Worm (Caenorhabditis elegans) whole organism, early embryonic: Measurements from ENCODE around the gene ZK287.7.
A peak's percentile ranks its signal among the peaks of the same experiment; 100 is the strongest.

ENCODE experiments used
- B0310.2 ChIP-seq: sonication (generic microtip); optimal IDR thresholded peaks from 2 replicates; lab custom pipeline; 2016; ENCODE audit warnings: mild to moderate bottlenecking, missing genetic modification characterization, missing compliant biosample characterization
- F13C5.2 ChIP-seq: sonication (generic microtip); optimal IDR thresholded peaks from 2 replicates; lab custom pipeline; 2017; ENCODE audit warnings: mild to moderate bottlenecking, missing genetic modification characterization, inconsistent platforms, missing compliant biosample characterization
- aly-1 ChIP-seq: sonication (generic microtip); optimal IDR thresholded peaks from 2 replicates; lab custom pipeline; 2016; ENCODE audit warnings: missing genetic modification characterization, missing compliant biosample characterization
- ama-1 ChIP-seq: fragments of 150-350 bp; optimal IDR thresholded peaks from 2 replicates; lab custom pipeline; 2014
- ceh-13 ChIP-seq: fragments of 200-800 bp; sonication (Bioruptor generic); optimal IDR thresholded peaks from 2 replicates; lab custom pipeline; 2018; ENCODE audit warnings: mild to moderate bottlenecking, missing genetic modification characterization, missing compliant biosample characterization
- ceh-36 ChIP-seq: sonication (generic microtip); optimal IDR thresholded peaks from 2 replicates; lab custom pipeline; 2016; ENCODE audit warnings: missing genetic modification characterization, inconsistent platforms, missing compliant biosample characterization
- ets-7 ChIP-seq: sonication (generic microtip); optimal IDR thresholded peaks from 2 replicates; lab custom pipeline; 2016; ENCODE audit warnings: missing genotype, missing genetic modification characterization, missing compliant biosample characterization
- flt-1 ChIP-seq: fragments of 200-800 bp; sonication (Bioruptor generic); IDR thresholded peaks from 2 replicates; pipeline ENCODE4 v1.3.6; 2022; ENCODE audit warnings: missing genetic modification characterization, missing compliant biosample characterization
- hmbx-1 ChIP-seq: sonication (generic microtip); optimal IDR thresholded peaks from 2 replicates; lab custom pipeline; 2016; ENCODE audit warnings: mild to moderate bottlenecking, missing genetic modification characterization, missing compliant biosample characterization
- hmg-4 ChIP-seq: fragments of 200-800 bp; sonication (Bioruptor generic); optimal IDR thresholded peaks from 2 replicates; lab custom pipeline; 2018; ENCODE audit warnings: mild to moderate bottlenecking, missing genetic modification characterization, missing compliant biosample characterization
- hnd-1 ChIP-seq: sonication (generic microtip); optimal IDR thresholded peaks from 2 replicates; lab custom pipeline; 2016; ENCODE audit warnings: missing genetic modification characterization, missing compliant biosample characterization
- pes-1 ChIP-seq: fragments of 200-800 bp; sonication (Bioruptor generic); IDR thresholded peaks from 2 replicates; pipeline ENCODE4 v1.3.6; 2022; ENCODE audit warnings: missing genetic modification reagents, missing genetic modification characterization, missing compliant biosample characterization
- scrt-1 ChIP-seq: fragments of 200-800 bp; sonication (Bioruptor generic); IDR thresholded peaks from 2 replicates; pipeline ENCODE4 v1.3.6; 2022; ENCODE audit warnings: missing genetic modification characterization, missing compliant biosample characterization
- sea-1 ChIP-seq: fragments of 200-800 bp; sonication (Bioruptor generic); conservative IDR thresholded peaks from 2 replicates; pipeline ENCODE4 v1.3.6; 2022; ENCODE audit warnings: missing genetic modification characterization, missing compliant biosample characterization
- tbx-11 ChIP-seq: fragments of 200-800 bp; sonication (Bioruptor generic); IDR thresholded peaks from 2 replicates; pipeline ENCODE4 v1.3.6; 2022; ENCODE audit warnings: missing genetic modification characterization, missing compliant biosample characterization
- tbx-37 ChIP-seq: fragments of 200-800 bp; sonication (Bioruptor generic); conservative IDR thresholded peaks from 2 replicates; pipeline ENCODE4 v1.3.6; 2022; ENCODE audit warnings: missing genetic modification reagents, missing genetic modification characterization, missing compliant biosample characterization
- tra-4 ChIP-seq: sonication (generic microtip); optimal IDR thresholded peaks from 2 replicates; lab custom pipeline; 2017; ENCODE audit warnings: missing genetic modification characterization, missing compliant biosample characterization

ZK287.7 gene

ce11 chrV:9690099-9690572 is 2.7 kb upstream of the ZK287.7 start, which contains the start of gene rbx-1:
Gene rbx-1 (minus strand): TSS chrV:9690522.
- TF ChIP-seq hmg-4 (GFP tag; lab: Kevin White, UChicago) (no peak), sea-1 (GFP tag; lab: Robert Waterston, UW) (no peak), aly-1 (tag; lab: Kevin White, UChicago) (no peak), ceh-13 (GFP tag; lab: Kevin White, UChicago) (no peak), ama-1 (lab: Kevin White, UChicago) (no peak), hnd-1 (tag; lab: Kevin White, UChicago) (no peak), flt-1 (GFP tag; lab: Robert Waterston, UW) (no peak), tra-4 (tag; lab: Kevin White, UChicago) (no peak), pes-1 (GFP tag; lab: Robert Waterston, UW) (no peak), ets-7 (tag; lab: Kevin White, UChicago) (no peak), tbx-11 (GFP tag; lab: Robert Waterston, UW) (no peak)

ce11 chrV:9690728-9691127 is 2.1 kb upstream of the ZK287.7 start:
- TF ChIP-seq flt-1 (GFP tag; lab: Robert Waterston, UW) (no peak), hmbx-1 (tag; lab: Kevin White, UChicago) (no peak), F13C5.2 (tag; lab: Kevin White, UChicago) (peak; percentile 55), ets-7 (tag; lab: Kevin White, UChicago) (no peak), tbx-37 (no peak), ama-1 (lab: Kevin White, UChicago) (no peak)

ce11 chrV:9692109-9692581 is 717 bp upstream of the ZK287.7 start, which contains the start of gene ztf-9:
Gene ztf-9 (minus strand): TSS chrV:9692159.
- TF ChIP-seq F13C5.2 (tag; lab: Kevin White, UChicago) (peak; percentile 19), hmg-4 (GFP tag; lab: Kevin White, UChicago) (peak; percentile 72), sea-1 (GFP tag; lab: Robert Waterston, UW) (no peak)

ce11 chrV:9696715-9697114 is 3.9 kb downstream of the ZK287.7 start, which contains the start of gene her-1:
Gene her-1 (plus strand): TSS chrV:9697015.
- TF ChIP-seq hmg-4 (GFP tag; lab: Kevin White, UChicago): no peak
- no peak for TF ChIP-seq ets-7 (tag; lab: Kevin White, UChicago)
- no peak for TF ChIP-seq scrt-1 (GFP tag; lab: Robert Waterston, UW)
- TF ChIP-seq tbx-11 (GFP tag; lab: Robert Waterston, UW): no peak
- no peak for TF ChIP-seq F13C5.2 (tag; lab: Kevin White, UChicago)
- TF ChIP-seq aly-1 (tag; lab: Kevin White, UChicago): no peak
- no peak for TF ChIP-seq ama-1 (lab: Kevin White, UChicago)
- TF ChIP-seq flt-1 (GFP tag; lab: Robert Waterston, UW): no peak
- no peak for TF ChIP-seq ceh-13 (GFP tag; lab: Kevin White, UChicago)
- no peak for TF ChIP-seq tbx-37

ce11 chrV:9699216-9699615 is 6.4 kb downstream of the ZK287.7 start:
- TF ChIP-seq tra-4 (tag; lab: Kevin White, UChicago): no peak

ce11 chrV:9701861-9702260 is 9.0 kb downstream of the ZK287.7 start:
- TF ChIP-seq tbx-11 (GFP tag; lab: Robert Waterston, UW) (no peak), sea-1 (GFP tag; lab: Robert Waterston, UW) (no peak), tra-4 (tag; lab: Kevin White, UChicago) (no peak), B0310.2 (tag; lab: Kevin White, UChicago) (no peak), scrt-1 (GFP tag; lab: Robert Waterston, UW) (no peak), ceh-13 (GFP tag; lab: Kevin White, UChicago) (no peak), hmbx-1 (tag; lab: Kevin White, UChicago) (no peak), ama-1 (lab: Kevin White, UChicago) (no peak)

- TF ChIP-seq B0310.2 (tag; lab: Kevin White, UChicago) (no peak), ama-1 (lab: Kevin White, UChicago) (no peak), sea-1 (GFP tag; lab: Robert Waterston, UW) (no peak), tbx-11 (GFP tag; lab: Robert Waterston, UW) (no peak), aly-1 (tag; lab: Kevin White, UChicago) (no peak), hmg-4 (GFP tag; lab: Kevin White, UChicago) (no peak), ceh-36 (tag; lab: Kevin White, UChicago) (no peak), F13C5.2 (tag; lab: Kevin White, UChicago) (no peak), flt-1 (GFP tag; lab: Robert Waterston, UW) (no peak), scrt-1 (GFP tag; lab: Robert Waterston, UW) (no peak), tbx-37 (no peak), hnd-1 (tag; lab: Kevin White, UChicago) (no peak), ceh-13 (GFP tag; lab: Kevin White, UChicago) (no peak), tra-4 (tag; lab: Kevin White, UChicago) (no peak)
Measured at ce11 chrV:9702755-9703154, 9.9 kb downstream of the ZK287.7 start, which contains the start of gene xbx-6. Gene xbx-6 (plus strand): TSS chrV:9703055.

- TF ChIP-seq hmbx-1 (tag; lab: Kevin White, UChicago) (no peak), aly-1 (tag; lab: Kevin White, UChicago) (no peak), flt-1 (GFP tag; lab: Robert Waterston, UW) (no peak), tbx-11 (GFP tag; lab: Robert Waterston, UW) (no peak), F13C5.2 (tag; lab: Kevin White, UChicago) (no peak), ceh-13 (GFP tag; lab: Kevin White, UChicago) (no peak), B0310.2 (tag; lab: Kevin White, UChicago) (no peak), sea-1 (GFP tag; lab: Robert Waterston, UW) (no peak), ceh-36 (tag; lab: Kevin White, UChicago) (no peak), hnd-1 (tag; lab: Kevin White, UChicago) (no peak), pes-1 (GFP tag; lab: Robert Waterston, UW) (no peak), tra-4 (tag; lab: Kevin White, UChicago) (no peak), scrt-1 (GFP tag; lab: Robert Waterston, UW) (no peak), ets-7 (tag; lab: Kevin White, UChicago) (no peak), hmg-4 (GFP tag; lab: Kevin White, UChicago) (no peak), ama-1 (lab: Kevin White, UChicago) (no peak), tbx-37 (no peak)
Measured at ce11 chrV:9703549-9703948, 10.7 kb downstream of the ZK287.7 start.
